Fruit fly (Drosophila melanogaster) whole organism, embryonic: ENCODE measurements around the gene CG10761.

Source experiments
- Asciz ChIP-seq: fragments of 200-800 bp; sonication (Bioruptor generic); optimal IDR thresholded peaks from 2 replicates; lab custom pipeline; 2017; ENCODE audit warnings: missing biosample characterization, mild to moderate bottlenecking, missing genetic modification characterization, missing genetic modification reagents
- CG10267 ChIP-seq: fragments of 200-800 bp; sonication (Bioruptor generic); optimal IDR thresholded peaks from 2 replicates; lab custom pipeline; 2018; ENCODE audit warnings: missing biosample characterization, mild to moderate bottlenecking, missing genetic modification characterization, moderate library complexity
- CG11723 ChIP-seq: fragments of 200-800 bp; sonication (Bioruptor generic); optimal IDR thresholded peaks from 2 replicates; lab custom pipeline; 2017; ENCODE audit warnings: missing biosample characterization, mild to moderate bottlenecking, missing genetic modification characterization
- CG12219 ChIP-seq: fragments of 200-800 bp; sonication (Bioruptor generic); optimal IDR thresholded peaks from 3 replicates; lab custom pipeline; 2018; ENCODE audit warnings: missing biosample characterization, mild to moderate bottlenecking, missing genetic modification characterization
- CG1233 ChIP-seq: fragments of 200-800 bp; sonication (Bioruptor generic); optimal IDR thresholded peaks from 4 replicates; lab custom pipeline; 2018; ENCODE audit warnings: missing biosample characterization, mild to moderate bottlenecking, missing genetic modification characterization
- CG14050 ChIP-seq: fragments of 200-800 bp; sonication (Bioruptor generic); IDR thresholded peaks from 3 replicates; pipeline ENCODE4 v1.3.6; 2022; ENCODE audit warnings: missing biosample characterization, missing genetic modification characterization
- CG14860 ChIP-seq: fragments of 200-800 bp; sonication (Bioruptor generic); IDR thresholded peaks from 3 replicates; pipeline ENCODE4 v1.3.6; 2022; ENCODE audit warnings: missing biosample characterization, missing genetic modification characterization; ENCODE audit not compliant: partially characterized antibody
- CG17328 ChIP-seq: fragments of 200-800 bp; sonication (Bioruptor generic); IDR thresholded peaks from 2 replicates; pipeline ENCODE4 v1.3.6; 2022; ENCODE audit warnings: missing biosample characterization, missing genetic modification characterization
- CG17361 ChIP-seq: fragments of 200-800 bp; sonication (Bioruptor generic); IDR thresholded peaks from 3 replicates; pipeline ENCODE4 v1.3.6; 2022; ENCODE audit warnings: missing biosample characterization, missing genetic modification characterization
- CG30403 ChIP-seq: fragments of 200-800 bp; sonication (Bioruptor generic); optimal IDR thresholded peaks from 3 replicates; lab custom pipeline; 2016; ENCODE audit warnings: missing biosample characterization, missing genetic modification characterization
- CG3281 ChIP-seq: fragments of 200-800 bp; sonication (Bioruptor generic); optimal IDR thresholded peaks from 3 replicates; lab custom pipeline; 2017; ENCODE audit warnings: missing biosample characterization, mild to moderate bottlenecking, missing genetic modification characterization
- CG33213 ChIP-seq: fragments of 200-800 bp; sonication (Bioruptor generic); optimal IDR thresholded peaks from 3 replicates; lab custom pipeline; 2016; ENCODE audit warnings: missing biosample characterization, missing genetic modification characterization
- CG34224 ChIP-seq: fragments of 200-800 bp; sonication (Bioruptor generic); IDR thresholded peaks from 3 replicates; pipeline ENCODE4 v1.3.6; 2022; ENCODE audit warnings: missing biosample characterization, missing genetic modification characterization; ENCODE audit not compliant: partially characterized antibody
- CG3726 ChIP-seq: fragments of 200-800 bp; sonication (Bioruptor generic); IDR thresholded peaks from 3 replicates; pipeline ENCODE4, ENCODE4 v1.3.6; 2022; ENCODE audit warnings: missing biosample characterization, missing genetic modification characterization
- CG6683 ChIP-seq: fragments of 200-800 bp; sonication (Bioruptor generic); optimal IDR thresholded peaks from 2 replicates; lab custom pipeline; 2017; ENCODE audit warnings: missing biosample characterization, mild to moderate bottlenecking, missing genetic modification characterization, missing genetic modification reagents
- CG7357 ChIP-seq: fragments of 200-800 bp; sonication (Bioruptor generic); IDR thresholded peaks from 3 replicates; pipeline ENCODE4 v1.3.6; 2022; ENCODE audit warnings: missing biosample characterization, missing genetic modification characterization
- CG7786 ChIP-seq: fragments of 200-800 bp; sonication (Bioruptor generic); optimal IDR thresholded peaks from 2 replicates; lab custom pipeline; 2016; ENCODE audit warnings: missing biosample characterization, missing genetic modification characterization
- CG7839 ChIP-seq: fragments of 200-800 bp; sonication (Bioruptor generic); optimal IDR thresholded peaks from 3 replicates; lab custom pipeline; 2018; ENCODE audit warnings: missing biosample characterization, mild to moderate bottlenecking, missing genetic modification characterization, moderate library complexity
- CG8359 ChIP-seq: fragments of 200-800 bp; sonication (Bioruptor generic); optimal IDR thresholded peaks from 2 replicates; lab custom pipeline; 2017; ENCODE audit warnings: missing biosample characterization, mild to moderate bottlenecking, missing genetic modification characterization, borderline replicate concordance
- CG9727 ChIP-seq: fragments of 200-800 bp; sonication (Bioruptor generic); optimal IDR thresholded peaks from 3 replicates; lab custom pipeline; 2017; ENCODE audit warnings: missing biosample characterization, mild to moderate bottlenecking, missing genetic modification characterization
- CG9797 ChIP-seq: fragments of 200-800 bp; sonication (Bioruptor generic); optimal IDR thresholded peaks from 3 replicates; lab custom pipeline; 2018; ENCODE audit warnings: missing biosample characterization, mild to moderate bottlenecking, missing genetic modification characterization
- Dbx ChIP-seq: fragments of 200-800 bp; sonication (Bioruptor generic); IDR thresholded peaks from 3 replicates; pipeline ENCODE4 v1.3.6; 2022; ENCODE audit warnings: missing biosample characterization, missing genetic modification characterization
- Ets97D ChIP-seq: fragments of 200-800 bp; sonication (Bioruptor generic); optimal IDR thresholded peaks from 3 replicates; lab custom pipeline; 2016; ENCODE audit warnings: missing biosample characterization, missing genetic modification characterization
- Fer2 ChIP-seq: fragments of 200-800 bp; sonication (Bioruptor generic); optimal IDR thresholded peaks from 2 replicates; lab custom pipeline; 2018; ENCODE audit warnings: missing biosample characterization, mild to moderate bottlenecking, missing genetic modification characterization, moderate library complexity
- Kr ChIP-seq: fragments of 200-800 bp; sonication (Bioruptor generic); optimal IDR thresholded peaks from 2 replicates; lab custom pipeline; 2017; ENCODE audit warnings: missing biosample characterization, mild to moderate bottlenecking, missing genetic modification characterization
- Lhr ChIP-seq: fragments of 200-800 bp; sonication (Bioruptor generic); optimal IDR thresholded peaks from 3 replicates; lab custom pipeline; 2017; ENCODE audit warnings: mild to moderate bottlenecking, missing biosample characterization, missing genetic modification reagents, missing genetic modification characterization
- Mrtf ChIP-seq: fragments of 200-800 bp; sonication (Bioruptor generic); IDR thresholded peaks from 3 replicates; pipeline ENCODE4 v1.3.6; 2022; ENCODE audit warnings: missing biosample characterization, missing genetic modification characterization
- NC2β ChIP-seq: fragments of 200-800 bp; sonication (Bioruptor generic); optimal IDR thresholded peaks from 2 replicates; lab custom pipeline; 2016; ENCODE audit warnings: missing biosample characterization, missing genetic modification characterization
- Nf-YC ChIP-seq: fragments of 200-800 bp; optimal IDR thresholded peaks from 3 replicates; lab custom pipeline; 2019; ENCODE audit warnings: missing biosample characterization, mild to moderate bottlenecking, missing genetic modification characterization, moderate library complexity
- PHDP ChIP-seq: fragments of 200-800 bp; sonication (Bioruptor generic); optimal IDR thresholded peaks from 3 replicates; lab custom pipeline; 2018; ENCODE audit warnings: missing biosample characterization, mild to moderate bottlenecking, missing genetic modification characterization, moderate library complexity
- TFAM ChIP-seq: fragments of 200-800 bp; sonication (Bioruptor generic); optimal IDR thresholded peaks from 2 replicates; lab custom pipeline; 2017; ENCODE audit warnings: missing biosample characterization, missing genetic modification characterization, inconsistent platforms
- Usf ChIP-seq: fragments of 200-800 bp; sonication (Bioruptor generic); optimal IDR thresholded peaks from 2 replicates; lab custom pipeline; 2017; ENCODE audit warnings: missing genotype, missing biosample characterization, missing genetic modification characterization
- ab ChIP-seq: fragments of 200-800 bp; sonication (Bioruptor generic); optimal IDR thresholded peaks from 2 replicates; lab custom pipeline; 2016; ENCODE audit warnings: missing biosample characterization, missing genetic modification characterization
- abd-A ChIP-seq: fragments of 200-800 bp; sonication (Bioruptor generic); optimal IDR thresholded peaks from 3 replicates; lab custom pipeline; 2019; ENCODE audit warnings: missing biosample characterization, mild to moderate bottlenecking, missing genetic modification characterization, moderate library complexity
- cad ChIP-seq: fragments of >200 bp; optimal IDR thresholded peaks from 2 replicates; lab custom pipeline; 2017; ENCODE audit warnings: missing biosample characterization, missing genetic modification characterization
- dan ChIP-seq: fragments of 200-800 bp; sonication (Bioruptor generic); IDR thresholded peaks from 2 replicates; pipeline ENCODE4 v1.3.6; 2022; ENCODE audit warnings: missing biosample characterization, missing genetic modification characterization
- dmrt11E ChIP-seq: fragments of 200-800 bp; sonication (Bioruptor generic); optimal IDR thresholded peaks from 3 replicates; lab custom pipeline; 2018; ENCODE audit warnings: missing biosample characterization, mild to moderate bottlenecking, missing genetic modification characterization, moderate library complexity
- eve ChIP-seq, 2 experiments: fragments of >200 bp; optimal IDR thresholded peaks; 2 replicates each; lab custom pipeline; 2017; ENCODE audit warnings: missing biosample characterization in 2 of 2, missing genetic modification characterization in 2 of 2
- gfzf ChIP-seq: fragments of 200-800 bp; sonication (Bioruptor generic); optimal IDR thresholded peaks from 2 replicates; lab custom pipeline; 2016; ENCODE audit warnings: missing biosample characterization, mild to moderate bottlenecking, missing genetic modification characterization, moderate library complexity
- ham ChIP-seq: fragments of 200-800 bp; sonication (Bioruptor generic); IDR thresholded peaks from 2 replicates; pipeline ENCODE4 v1.3.6; 2022; ENCODE audit warnings: missing biosample characterization, missing genetic modification characterization
- lmd ChIP-seq: fragments of 200-800 bp; sonication (Bioruptor generic); IDR thresholded peaks from 2 replicates; pipeline ENCODE4 v1.3.6; 2022; ENCODE audit warnings: missing biosample characterization, missing genetic modification characterization
- nmo ChIP-seq: fragments of 200-800 bp; sonication (Bioruptor generic); optimal IDR thresholded peaks from 2 replicates; lab custom pipeline; 2018; ENCODE audit warnings: missing biosample characterization, mild to moderate bottlenecking, missing genetic modification characterization, moderate library complexity
- schlank ChIP-seq: fragments of 200-800 bp; sonication (Bioruptor generic); optimal IDR thresholded peaks from 2 replicates; lab custom pipeline; 2018; ENCODE audit warnings: missing biosample characterization, mild to moderate bottlenecking, missing genetic modification characterization
- sens ChIP-seq: fragments of 200-800 bp; sonication (Bioruptor generic); peaks from one replicate; lab custom pipeline; 2016; ENCODE audit warnings: missing biosample characterization, missing genetic modification characterization
- trh ChIP-seq: fragments of 200-800 bp; sonication (Bioruptor generic); optimal IDR thresholded peaks from 2 replicates; lab custom pipeline; 2016; ENCODE audit warnings: missing biosample characterization, missing genetic modification characterization
- unc-4 ChIP-seq: fragments of 200-800 bp; sonication (Bioruptor generic); IDR thresholded peaks from 2 replicates; pipeline ENCODE4 v1.3.6; 2022; ENCODE audit warnings: missing biosample characterization, missing genetic modification characterization; ENCODE audit not compliant: partially characterized antibody
- usp ChIP-seq: fragments of >200 bp; optimal IDR thresholded peaks from 2 replicates; lab custom pipeline; 2017; ENCODE audit warnings: missing biosample characterization, missing genetic modification characterization
- yki ChIP-seq: fragments of >200 bp; optimal IDR thresholded peaks from 3 replicates; lab custom pipeline; 2018
- zf30C ChIP-seq: fragments of 200-800 bp; sonication (Bioruptor generic); optimal IDR thresholded peaks from 3 replicates; lab custom pipeline; 2018; ENCODE audit warnings: missing biosample characterization, mild to moderate bottlenecking, missing genetic modification characterization

Gene CG10761

dm6 chrX:8196598-8197228 is 34.1 kb upstream of the CG10761 start (continued):
- no peak for TF ChIP-seq ab
- TF ChIP-seq gfzf (GFP tag; lab: Kevin White, UChicago): no peak
- TF ChIP-seq CG6683 (GFP tag; lab: Kevin White, UChicago): no peak
- no peak for TF ChIP-seq dan (GFP tag; lab: Robert Waterston, UW)
- peak; percentile 10 for TF ChIP-seq Asciz (GFP tag; lab: Kevin White, UChicago)
- TF ChIP-seq CG7357 (GFP tag; lab: Robert Waterston, UW): peak; percentile 54; the same call in 1 of the 3 replicates

dm6 chrX:8196157-8196526 is 33.5 kb upstream of the CG10761 start:
- TF ChIP-seq CG34224 (GFP tag; lab: Robert Waterston, UW) (no peak), Kr (GFP tag; lab: Kevin White, UChicago) (no peak), abd-A (tag; lab: Kevin White, UChicago) (no peak), trh (no peak), CG7786 (no peak), lmd (GFP tag; lab: Robert Waterston, UW) (0 out of 2 replicates have a peak, but pooled peaks have one; percentile 21), CG30403 (GFP tag; lab: Kevin White, UChicago) (peak; percentile 27), CG12219 (GFP tag; lab: Kevin White, UChicago) (no peak), CG17361 (GFP tag; lab: Robert Waterston, UW) (no peak; the same call in 2 of the 3 replicates), Mrtf (GFP tag; lab: Robert Waterston, UW) (0 out of 3 replicates have a peak, but pooled peaks have one; percentile 5), CG14050 (GFP tag; lab: Robert Waterston, UW) (no peak), dmrt11E (no peak), CG3726 (GFP tag; lab: Robert Waterston, UW) (no peak), eve (GFP tag; optimal IDR thresholded peaks at IDR 0.05; lab: Kevin White, UChicago) (peak in 1 of 2 experiments; percentile 81), Lhr (no peak), zf30C (no peak), Nf-YC (tag; lab: Kevin White, UChicago) (no peak), usp (GFP tag; lab: Kevin White, UChicago) (no peak), Ets97D (GFP tag; lab: Kevin White, UChicago) (no peak), CG1233 (GFP tag; lab: Kevin White, UChicago) (peak; percentile 9), cad (no peak), Usf (GFP tag; lab: Kevin White, UChicago) (peak; percentile 12), NC2β (GFP tag; lab: Kevin White, UChicago) (no peak), Fer2 (tag; lab: Kevin White, UChicago) (no peak), CG11723 (GFP tag; lab: Kevin White, UChicago) (peak; percentile 4), unc-4 (GFP tag; lab: Robert Waterston, UW) (no peak), CG9797 (no peak), ab (no peak), CG8359 (GFP tag; lab: Kevin White, UChicago) (no peak), ham (GFP tag; lab: Robert Waterston, UW) (no peak), nmo (peak; percentile 6), CG33213 (GFP tag; lab: Kevin White, UChicago) (no peak), CG7839 (no peak), sens (GFP tag; lab: Kevin White, UChicago) (peak; percentile 85), schlank (tag; lab: Kevin White, UChicago) (no peak), PHDP (tag; lab: Kevin White, UChicago) (no peak), yki (lab: Kevin White, UChicago) (no peak), CG14860 (GFP tag; lab: Robert Waterston, UW) (no peak), TFAM (GFP tag; lab: Kevin White, UChicago) (no peak), Dbx (no peak), CG10267 (no peak), CG17328 (GFP tag; lab: Robert Waterston, UW) (no peak), CG9727 (GFP tag; lab: Kevin White, UChicago) (peak; percentile 9), CG3281 (GFP tag; lab: Kevin White, UChicago) (peak; percentile 2)
